Worm (Caenorhabditis elegans) whole organism, L4 larva: ENCODE data around the gene rnh-1.1.

Source experiments
- D1046.2 ChIP-seq: fragments of 200-800 bp; sonication (Bioruptor generic); IDR thresholded peaks from 2 replicates; pipeline ENCODE4 v1.3.6; 2022; ENCODE audit warnings: missing genetic modification characterization, missing compliant biosample characterization
- F10B5.3 ChIP-seq: sonication (generic microtip); optimal IDR thresholded peaks from 2 replicates; lab custom pipeline; 2016; ENCODE audit warnings: mild to moderate bottlenecking, missing genetic modification characterization, missing compliant biosample characterization
- F37D6.2 ChIP-seq: sonication (generic microtip); optimal IDR thresholded peaks from 2 replicates; lab custom pipeline; 2016; ENCODE audit warnings: mild to moderate bottlenecking, missing genetic modification characterization, missing compliant biosample characterization
- T20F7.1 ChIP-seq: fragments of 200-800 bp; sonication (Bioruptor generic); optimal IDR thresholded peaks from 2 replicates; lab custom pipeline; 2018; ENCODE audit warnings: mild to moderate bottlenecking, missing genetic modification characterization, missing compliant biosample characterization
- T26A8.4 ChIP-seq: fragments of 200-800 bp; sonication (Bioruptor generic); IDR thresholded peaks from 2 replicates; pipeline ENCODE4 v1.3.6; 2022; ENCODE audit warnings: missing genetic modification characterization, missing compliant biosample characterization
- Y105C5A.15 ChIP-seq: fragments of 200-800 bp; sonication (Bioruptor generic); IDR thresholded peaks from 2 replicates; pipeline ENCODE4 v1.3.6; 2022; ENCODE audit warnings: missing genetic modification characterization, missing compliant biosample characterization
- Y5F2A.4 ChIP-seq: fragments of 200-800 bp; sonication (Bioruptor generic); optimal IDR thresholded peaks from 2 replicates; lab custom pipeline; 2018; ENCODE audit warnings: mild to moderate bottlenecking, missing genetic modification characterization, missing compliant biosample characterization
- ama-1 ChIP-seq: fragments of 150-350 bp; optimal IDR thresholded peaks from 2 replicates; lab custom pipeline; 2014; ENCODE audit warnings: inconsistent platforms, mixed read lengths
- ceh-32 ChIP-seq: sonication (generic microtip); optimal IDR thresholded peaks from 2 replicates; lab custom pipeline; 2016; ENCODE audit warnings: mild to moderate bottlenecking, missing genetic modification characterization, missing compliant biosample characterization; ENCODE audit not compliant: poor library complexity
- cey-2 ChIP-seq: sonication (generic microtip); optimal IDR thresholded peaks from 3 replicates; lab custom pipeline; 2017; ENCODE audit warnings: missing genetic modification characterization, mild to moderate bottlenecking, missing compliant biosample characterization, antibody characterized with exemption, borderline replicate concordance; ENCODE audit not compliant: insufficient read depth
- daf-12 ChIP-seq: fragments of 150-350 bp; optimal IDR thresholded peaks from 2 replicates; lab custom pipeline; 2014; ENCODE audit warnings: missing biosample characterization, missing genetic modification reagents, missing genetic modification characterization
- daf-16 ChIP-seq, 3 experiments: sonication (generic microtip); optimal IDR thresholded peaks; 2 replicates each; lab custom pipeline; 2016 to 2017; ENCODE audit warnings: missing genetic modification characterization in 3 of 3, missing genetic modification reagents in 3 of 3, mild to moderate bottlenecking in 2 of 3, missing compliant biosample characterization in 2 of 3, missing biosample characterization in 1 of 3, moderate library complexity in 1 of 3
- daf-8 ChIP-seq: fragments of 200-800 bp; sonication (Bioruptor generic); IDR thresholded peaks from 2 replicates; pipeline ENCODE4 v1.3.6; 2022; ENCODE audit warnings: missing genetic modification characterization, missing compliant biosample characterization
- dmd-6 ChIP-seq: fragments of 200-800 bp; sonication (Bioruptor generic); IDR thresholded peaks from 2 replicates; pipeline ENCODE4 v1.3.6; 2022; ENCODE audit warnings: missing genetic modification reagents, missing genetic modification characterization, missing compliant biosample characterization
- dpl-1 ChIP-seq: fragments of 150-350 bp; optimal IDR thresholded peaks from 2 replicates; lab custom pipeline; 2014; ENCODE audit warnings: missing biosample characterization, missing genetic modification reagents, missing genetic modification characterization
- dve-1 ChIP-seq: sonication (generic microtip); optimal IDR thresholded peaks from 2 replicates; lab custom pipeline; 2017; ENCODE audit warnings: antibody characterized with exemption, mild to moderate bottlenecking, missing genetic modification characterization, missing compliant biosample characterization; ENCODE audit not compliant: insufficient read depth
- egl-27 ChIP-seq: sonication (generic microtip); optimal IDR thresholded peaks from 3 replicates; lab custom pipeline; 2017; ENCODE audit warnings: missing biosample characterization, missing genetic modification reagents, missing genetic modification characterization
- hif-1 ChIP-seq, 2 experiments: sonication (generic microtip); optimal IDR thresholded peaks; 2 replicates each; lab custom pipeline; 2016 to 2017; ENCODE audit warnings: missing compliant biosample characterization in 2 of 2, missing genetic modification characterization in 2 of 2, missing genetic modification reagents in 2 of 2, missing genotype in 2 of 2, mild to moderate bottlenecking in 1 of 2
- hlh-11 ChIP-seq: fragments of 200-800 bp; sonication (Bioruptor generic); optimal IDR thresholded peaks from 2 replicates; lab custom pipeline; 2018; ENCODE audit warnings: mild to moderate bottlenecking, missing genetic modification characterization, missing compliant biosample characterization
- hlh-30 ChIP-seq: sonication (generic microtip); optimal IDR thresholded peaks from 2 replicates; lab custom pipeline; 2017; ENCODE audit warnings: antibody characterized with exemption, mild to moderate bottlenecking, missing genetic modification characterization, missing compliant biosample characterization; ENCODE audit not compliant: insufficient read depth
- hmg-1.1 ChIP-seq: fragments of 200-800 bp; sonication (Bioruptor generic); IDR thresholded peaks from 2 replicates; pipeline ENCODE4 v1.3.6; 2022; ENCODE audit warnings: missing genetic modification reagents, missing genetic modification characterization, missing compliant biosample characterization
- lin-1 ChIP-seq: fragments of 200-800 bp; sonication (Bioruptor generic); IDR thresholded peaks from 2 replicates; pipeline ENCODE4 v1.3.6; 2022; ENCODE audit warnings: missing genetic modification reagents, missing genetic modification characterization, missing compliant biosample characterization
- lin-38 ChIP-seq: fragments of 200-800 bp; sonication (Bioruptor generic); IDR thresholded peaks from 2 replicates; pipeline ENCODE4 v1.3.6; 2022; ENCODE audit warnings: missing genetic modification reagents, missing genetic modification characterization, missing compliant biosample characterization
- lin-39 ChIP-seq: fragments of 150-350 bp; optimal IDR thresholded peaks from 2 replicates; lab custom pipeline; 2014; ENCODE audit warnings: missing biosample characterization, missing genetic modification reagents, missing genetic modification characterization
- lir-3 ChIP-seq: sonication (generic microtip); optimal IDR thresholded peaks from 2 replicates; lab custom pipeline; 2016; ENCODE audit warnings: mild to moderate bottlenecking, missing genetic modification characterization, missing compliant biosample characterization
- lsy-2 ChIP-seq, 2 experiments: fragments of 150-350 bp in 1 of 2; sonication (generic microtip) in 1 of 2; optimal IDR thresholded peaks; 2 replicates each; lab custom pipeline; 2014 to 2017; ENCODE audit warnings: missing biosample characterization in 2 of 2, missing genetic modification characterization in 2 of 2
- mdl-1 ChIP-seq, 2 experiments: fragments of 150-350 bp in 1 of 2; sonication (generic microtip) in 1 of 2; optimal IDR thresholded peaks; 2 replicates each; lab custom pipeline; 2014 to 2017; ENCODE audit warnings: missing biosample characterization in 2 of 2, missing genetic modification characterization in 2 of 2
- mep-1 ChIP-seq: fragments of 150-350 bp; sonication (generic microtip); optimal IDR thresholded peaks from 3 replicates; lab custom pipeline; 2014; ENCODE audit warnings: missing biosample characterization, missing genetic modification characterization
- mes-2 ChIP-seq: sonication (generic microtip); optimal IDR thresholded peaks from 2 replicates; lab custom pipeline; 2016; ENCODE audit warnings: missing genotype, mild to moderate bottlenecking, missing genetic modification characterization, missing compliant biosample characterization; ENCODE audit not compliant: poor library complexity, severe bottlenecking
- nhr-10 ChIP-seq: fragments of 150-350 bp; optimal IDR thresholded peaks from 2 replicates; lab custom pipeline; 2014; ENCODE audit warnings: missing biosample characterization, missing genetic modification characterization
- nhr-102 ChIP-seq: sonication (generic microtip); optimal IDR thresholded peaks from 2 replicates; lab custom pipeline; 2016; ENCODE audit warnings: mild to moderate bottlenecking, missing genetic modification characterization, moderate library complexity, missing compliant biosample characterization
- nhr-11 ChIP-seq: fragments of 150-350 bp; optimal IDR thresholded peaks from 2 replicates; lab custom pipeline; 2014; ENCODE audit warnings: missing biosample characterization, missing genetic modification characterization
- nhr-237 ChIP-seq: sonication (generic microtip); optimal IDR thresholded peaks from 2 replicates; lab custom pipeline; 2017; ENCODE audit warnings: missing biosample characterization, missing genetic modification characterization
- nhr-28 ChIP-seq: fragments of 150-350 bp; optimal IDR thresholded peaks from 2 replicates; lab custom pipeline; 2014; ENCODE audit warnings: missing biosample characterization, missing genetic modification characterization
- nhr-41 ChIP-seq: fragments of 200-800 bp; sonication (Bioruptor generic); IDR thresholded peaks from 2 replicates; pipeline ENCODE4 v1.3.6; 2022; ENCODE audit warnings: missing genetic modification reagents, missing genetic modification characterization, missing compliant biosample characterization
- nhr-48 ChIP-seq: sonication (generic microtip); optimal IDR thresholded peaks from 2 replicates; lab custom pipeline; 2016; ENCODE audit warnings: mild to moderate bottlenecking, missing genetic modification characterization, missing compliant biosample characterization
- nhr-6 ChIP-seq: fragments of 150-350 bp; optimal IDR thresholded peaks from 2 replicates; lab custom pipeline; 2014; ENCODE audit warnings: missing biosample characterization, missing genetic modification characterization
- nhr-76 ChIP-seq: fragments of 150-350 bp; optimal IDR thresholded peaks from 2 replicates; lab custom pipeline; 2014; ENCODE audit warnings: missing biosample characterization, missing genetic modification characterization
- pqm-1 ChIP-seq: sonication (generic microtip); optimal IDR thresholded peaks from 2 replicates; lab custom pipeline; 2017; ENCODE audit warnings: missing biosample characterization, missing genetic modification characterization
- spr-3 ChIP-seq: fragments of 200-800 bp; sonication (Bioruptor generic); optimal IDR thresholded peaks from 2 replicates; lab custom pipeline; 2018; ENCODE audit warnings: mild to moderate bottlenecking, missing genetic modification characterization, missing compliant biosample characterization
- tag-97 ChIP-seq: fragments of 200-800 bp; sonication (Bioruptor generic); IDR thresholded peaks from 2 replicates; pipeline ENCODE4 v1.3.6; 2022; ENCODE audit warnings: missing genetic modification characterization, missing compliant biosample characterization
- unc-39 ChIP-seq: sonication (generic microtip); optimal IDR thresholded peaks from 2 replicates; lab custom pipeline; 2017; ENCODE audit warnings: missing biosample characterization, missing genetic modification characterization
- vab-7 ChIP-seq: fragments of 200-800 bp; sonication (Bioruptor generic); IDR thresholded peaks from 2 replicates; pipeline ENCODE4 v1.3.6; 2022; ENCODE audit warnings: missing genetic modification reagents, missing genetic modification characterization, missing compliant biosample characterization
- zip-11 ChIP-seq: fragments of 200-800 bp; sonication (Bioruptor generic); IDR thresholded peaks from 2 replicates; pipeline ENCODE4 v1.3.6; 2022; ENCODE audit warnings: missing genetic modification characterization, missing compliant biosample characterization

The rnh-1.1 gene

DNA sequence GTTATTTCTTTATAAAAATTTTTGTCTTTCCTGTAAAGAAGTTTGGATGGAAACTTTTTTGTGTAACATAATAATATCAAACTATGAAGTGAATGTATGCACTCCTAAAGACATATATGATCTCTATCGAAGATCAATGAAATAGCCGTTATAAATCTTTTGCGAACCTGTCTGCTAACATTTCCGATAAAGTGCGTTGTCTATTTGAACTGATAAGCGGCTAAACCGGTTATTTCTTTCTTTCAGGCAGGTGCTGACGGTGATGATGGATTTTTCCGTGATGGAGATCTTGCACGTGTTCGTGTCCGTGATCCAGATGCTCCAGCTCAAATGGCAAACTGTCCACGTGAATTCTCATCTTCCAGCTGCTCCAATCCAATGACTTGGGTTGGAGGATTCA, 5.9 kb downstream of the rnh-1.1 start:
- TF ChIP-seq zip-11 (GFP tag; lab: Robert Waterston, UW) (no peak), tag-97 (no peak), hlh-30 (tag; lab: Kevin White, UChicago) (peak; percentile 27), hlh-11 (tag; lab: Kevin White, UChicago) (peak; percentile 8)

DNA sequence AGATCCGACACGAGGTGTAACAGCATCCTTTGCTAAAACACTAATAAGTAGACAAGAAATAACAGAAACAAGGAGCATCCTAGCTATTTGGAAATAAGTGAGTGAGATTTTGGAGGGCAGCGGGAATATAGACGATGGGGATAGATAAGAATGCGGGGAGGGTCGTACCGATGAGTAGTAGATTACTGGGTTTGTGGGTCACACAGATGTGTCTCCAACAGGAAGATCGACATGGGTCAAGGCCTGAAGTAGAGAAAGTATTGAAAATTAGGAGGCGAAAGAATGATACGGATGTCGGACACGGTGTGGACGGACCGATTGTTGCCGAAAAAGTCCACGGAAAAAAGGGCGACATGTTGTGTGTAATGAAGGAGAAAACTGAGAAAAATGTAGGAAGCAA, 8.8 kb downstream of the rnh-1.1 start, which contains the start of gene wrt-10:
wrt-10 (minus strand) TSS at position 195 of the 400 bp plus-strand sequence.
- TF ChIP-seq Y5F2A.4 (no peak), vab-7 (no peak), nhr-11 (tag; lab: Kevin White, UChicago) (no peak), mdl-1 (tag; optimal IDR thresholded peaks at IDR 0.05; lab: Kevin White, UChicago) (no peak), nhr-6 (tag; lab: Kevin White, UChicago) (no peak), lin-1 (GFP tag; lab: Robert Waterston, UW) (no peak), daf-12 (tag; lab: Kevin White, UChicago) (no peak), Y105C5A.15 (no peak), nhr-237 (tag; lab: Kevin White, UChicago) (no peak), ama-1 (lab: Kevin White, UChicago) (no peak), nhr-102 (tag; lab: Kevin White, UChicago) (no peak), pqm-1 (tag; lab: Kevin White, UChicago) (no peak)
- TF ChIP-seq, all 104 proteins: peak for 0

DNA sequence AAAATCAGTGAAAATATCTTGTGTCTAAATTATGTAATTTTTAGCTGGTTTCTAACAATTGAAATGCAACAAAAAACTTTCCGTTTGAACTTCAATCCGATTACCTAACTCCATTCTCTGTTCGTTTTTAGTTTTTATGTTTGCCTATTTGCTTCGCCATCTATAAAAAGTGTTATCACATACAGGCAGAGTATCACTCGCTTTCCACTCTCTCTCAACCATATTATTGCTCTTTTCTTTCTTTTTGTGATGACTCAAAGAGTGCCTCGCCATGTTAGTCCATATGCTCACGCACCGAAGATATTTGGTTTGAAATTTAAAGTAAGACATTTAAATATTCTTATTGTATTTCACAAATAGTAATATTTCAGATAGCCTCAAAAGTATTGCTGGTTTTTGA, 9.4 kb downstream of the rnh-1.1 start, which contains the start of gene ZK1290.13:
ZK1290.13 (plus strand) TSS at position 73 of the 400 bp plus-strand sequence.
- no peak for TF ChIP-seq daf-12 (tag; lab: Kevin White, UChicago)
- peak; percentile 30 for TF ChIP-seq dve-1 (tag; lab: Kevin White, UChicago)
- peak; percentile 58 for TF ChIP-seq pqm-1 (tag; lab: Kevin White, UChicago)
- TF ChIP-seq daf-16 (GFP tag; optimal IDR thresholded peaks at IDR 0.05; lab: Kevin White, UChicago) = no peak
- peak; percentile 5 for TF ChIP-seq daf-16 (tag; optimal IDR thresholded peaks at IDR 0.05; lab: Kevin White, UChicago)
- no peak for TF ChIP-seq cey-2
- TF ChIP-seq unc-39 (tag; lab: Kevin White, UChicago) = no peak
- peak; percentile 6 for TF ChIP-seq hlh-11 (tag; lab: Kevin White, UChicago)
- no peak for TF ChIP-seq nhr-48 (tag; lab: Kevin White, UChicago)
- no peak for TF ChIP-seq nhr-10

DNA sequence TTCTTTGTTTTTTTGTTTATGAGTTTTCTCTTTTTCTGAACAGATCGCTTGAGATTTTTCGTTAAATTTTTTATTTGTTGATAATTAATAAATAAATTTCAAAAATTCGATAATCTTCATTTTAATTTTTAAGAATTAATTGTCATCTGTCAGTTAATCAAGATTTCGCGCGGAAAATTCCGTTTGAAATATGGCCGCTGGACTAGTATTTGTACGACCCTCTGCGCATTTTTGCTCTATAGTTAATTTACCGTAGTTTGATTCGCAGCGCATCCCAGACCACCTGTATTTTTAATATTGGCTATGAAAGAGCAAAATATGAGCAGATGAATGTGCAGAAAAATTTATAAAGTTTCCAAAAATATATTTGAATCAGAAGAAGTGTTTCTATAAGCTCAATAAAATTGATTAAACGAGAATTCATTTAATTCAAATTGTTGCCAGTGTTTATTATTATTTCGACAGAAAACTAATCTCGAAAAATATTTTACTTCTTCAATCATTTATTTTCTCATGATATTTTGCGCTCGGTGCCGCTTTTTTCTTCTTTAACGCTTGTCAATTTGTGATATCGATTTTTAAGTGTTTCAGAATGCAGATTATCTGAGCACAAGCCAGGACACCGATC, 12.2 kb downstream of the rnh-1.1 start, which contains the start of gene nfi-1:
nfi-1 (plus strand) TSS at position 578 of the 628 bp plus-strand sequence.
- no peak for TF ChIP-seq T26A8.4 (GFP tag; lab: Robert Waterston, UW)
- no peak for TF ChIP-seq nhr-102 (tag; lab: Kevin White, UChicago)
- TF ChIP-seq lir-3 (tag; lab: Kevin White, UChicago) = no peak
- TF ChIP-seq vab-7 = no peak
- TF ChIP-seq nhr-28 (tag; lab: Kevin White, UChicago) = peak; percentile 41
- no peak for TF ChIP-seq daf-8
- TF ChIP-seq lin-39 = no peak
- TF ChIP-seq zip-11 (GFP tag; lab: Robert Waterston, UW) = no peak
- no peak for TF ChIP-seq spr-3 (GFP tag; lab: Kevin White, UChicago)
- no peak for TF ChIP-seq F37D6.2 (tag; lab: Kevin White, UChicago)
- TF ChIP-seq dmd-6 (GFP tag; lab: Robert Waterston, UW) = no peak
- TF ChIP-seq nhr-41 (GFP tag; lab: Robert Waterston, UW) = no peak
- peak; percentile 66 for TF ChIP-seq lin-38 (GFP tag; lab: Robert Waterston, UW)
- TF ChIP-seq mep-1 (tag; lab: Kevin White, UChicago) = peak; percentile 43
- TF ChIP-seq D1046.2 (GFP tag; lab: Robert Waterston, UW) = no peak
- peak; percentile 36 for TF ChIP-seq hlh-11 (tag; lab: Kevin White, UChicago)
- no peak for TF ChIP-seq F10B5.3 (tag; lab: Kevin White, UChicago)
- TF ChIP-seq hmg-1.1 (GFP tag; lab: Robert Waterston, UW) = no peak
- TF ChIP-seq dpl-1 (GFP tag; lab: Kevin White, UChicago) = peak; percentile 78
- TF ChIP-seq T20F7.1 (GFP tag; lab: Kevin White, UChicago) = peak; percentile 42
- TF ChIP-seq lsy-2 (tag; optimal IDR thresholded peaks at IDR 0.05; lab: Kevin White, UChicago) = peak in 1 of 2 experiments; percentile 95
- TF ChIP-seq nhr-76 (tag; lab: Kevin White, UChicago) = no peak
- peak; percentile 93 for TF ChIP-seq mes-2 (tag; lab: Kevin White, UChicago)
- no peak for TF ChIP-seq egl-27 (tag; lab: Kevin White, UChicago)
- TF ChIP-seq ceh-32 (tag; lab: Kevin White, UChicago) = no peak
- peak in 1 of 2 experiments; percentile 66 for TF ChIP-seq hif-1 (tag; optimal IDR thresholded peaks at IDR 0.05; lab: Kevin White, UChicago)
